Worm (Caenorhabditis elegans): ENCODE results near the gene mrpl-42.

DNA sequence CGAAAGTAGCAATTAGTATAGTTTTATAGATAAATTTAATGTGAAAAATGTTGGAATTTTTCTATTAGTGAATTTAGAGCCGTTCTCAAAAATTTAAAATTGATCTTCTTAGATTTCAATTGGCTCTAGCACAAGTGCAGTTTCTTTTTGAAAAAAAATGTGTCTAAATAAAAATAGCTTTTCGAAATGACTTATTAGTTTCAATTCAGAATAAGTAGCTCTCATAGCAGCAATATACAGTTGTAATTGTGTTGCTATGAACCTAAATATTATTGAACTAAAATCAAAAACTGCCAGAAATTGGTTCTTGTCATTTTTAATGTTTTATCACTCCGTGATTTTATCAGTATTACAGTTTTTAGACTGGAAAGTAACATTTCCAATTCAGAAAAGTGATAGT is 23.4 kb upstream of the mrpl-42 start:
- TF ChIP-seq ceh-19 (GFP tag; optimal IDR thresholded peaks at IDR 0.05) = no peak
- no peak for TF ChIP-seq unc-86 (tag; optimal IDR thresholded peaks at IDR 0.05)
- TF ChIP-seq ama-1 (optimal IDR thresholded peaks at IDR 0.05) = no peak
- no peak for TF ChIP-seq K02D7.2 (tag; optimal IDR thresholded peaks at IDR 0.05)
- TF ChIP-seq pha-4 (tag; optimal IDR thresholded peaks at IDR 0.05) = no peak
- TF ChIP-seq sdc-2 (tag; optimal IDR thresholded peaks at IDR 0.05) = no peak
- no peak for TF ChIP-seq pag-3 (tag; optimal IDR thresholded peaks at IDR 0.05; ENCODE audit: borderline replicate concordance)
- TF ChIP-seq npax-4 (tag; optimal IDR thresholded peaks at IDR 0.05) = no peak

All from whole organism, late embryonic.